Fruit fly (Drosophila melanogaster) whole organism, embryonic: Measurements from ENCODE around the gene CG32391.

Source experiments
- Awh ChIP-seq: fragments of 200-800 bp; sonication (Bioruptor generic); IDR thresholded peaks from 2 replicates; pipeline ENCODE4, ENCODE4 v1.3.6; 2022; ENCODE audit warnings: missing biosample characterization, missing genetic modification characterization
- Bgb ChIP-seq: fragments of 200-800 bp; sonication (Bioruptor generic); IDR thresholded peaks from 2 replicates; pipeline ENCODE4 v1.3.6; 2022; ENCODE audit warnings: missing biosample characterization, missing genetic modification characterization; ENCODE audit not compliant: partially characterized antibody
- CG10431 ChIP-seq: fragments of 200-800 bp; sonication (Bioruptor generic); optimal IDR thresholded peaks from 3 replicates; lab custom pipeline; 2018; ENCODE audit warnings: missing biosample characterization, mild to moderate bottlenecking, missing genetic modification characterization
- CG11696 ChIP-seq: fragments of 200-800 bp; sonication (Bioruptor generic); IDR thresholded peaks from 2 replicates; pipeline ENCODE4 v1.3.6; 2022; ENCODE audit warnings: missing biosample characterization, missing genetic modification characterization
- CG12155 ChIP-seq: fragments of 200-800 bp; sonication (Bioruptor generic); optimal IDR thresholded peaks from 3 replicates; lab custom pipeline; 2016; ENCODE audit warnings: missing biosample characterization, missing genetic modification characterization
- CG12236 ChIP-seq: fragments of 200-800 bp; sonication (Bioruptor generic); optimal IDR thresholded peaks from 2 replicates; lab custom pipeline; 2016; ENCODE audit warnings: missing biosample characterization, missing genetic modification characterization
- CG12659 ChIP-seq: fragments of 200-800 bp; sonication (Bioruptor generic); optimal IDR thresholded peaks from 3 replicates; lab custom pipeline; 2017; ENCODE audit warnings: mild to moderate bottlenecking, missing biosample characterization, missing genetic modification reagents, missing genetic modification characterization
- CG12769 ChIP-seq: fragments of 200-800 bp; sonication (Bioruptor generic); optimal IDR thresholded peaks from 2 replicates; lab custom pipeline; 2019; ENCODE audit warnings: missing biosample characterization, mild to moderate bottlenecking, missing genetic modification characterization, moderate library complexity
- CG14050 ChIP-seq: fragments of 200-800 bp; sonication (Bioruptor generic); IDR thresholded peaks from 3 replicates; pipeline ENCODE4 v1.3.6; 2022; ENCODE audit warnings: missing biosample characterization, missing genetic modification characterization
- CG1603 ChIP-seq: fragments of 200-800 bp; sonication (Bioruptor generic); optimal IDR thresholded peaks from 2 replicates; lab custom pipeline; 2019; ENCODE audit warnings: missing biosample characterization, mild to moderate bottlenecking, missing genetic modification characterization, moderate library complexity
- CG1832 ChIP-seq: fragments of 200-800 bp; sonication (Bioruptor generic); optimal IDR thresholded peaks from 2 replicates; lab custom pipeline; 2017; ENCODE audit warnings: missing biosample characterization, mild to moderate bottlenecking, missing genetic modification characterization, inconsistent platforms
- CG18599 ChIP-seq: fragments of 200-800 bp; sonication (Bioruptor generic); optimal IDR thresholded peaks from 3 replicates; lab custom pipeline; 2017; ENCODE audit warnings: missing biosample characterization, missing genetic modification characterization, mild to moderate bottlenecking, moderate library complexity, missing genetic modification reagents
- CG2889 ChIP-seq: fragments of 200-800 bp; sonication (Bioruptor generic); IDR thresholded peaks from 3 replicates; pipeline ENCODE4 v1.3.6; 2022; ENCODE audit warnings: missing biosample characterization, missing genetic modification characterization
- CG31388 ChIP-seq: fragments of 200-800 bp; sonication (Bioruptor generic); optimal IDR thresholded peaks from 2 replicates; lab custom pipeline; 2016; ENCODE audit warnings: missing biosample characterization, missing genetic modification characterization
- CG3995 ChIP-seq: fragments of 200-800 bp; sonication (Bioruptor generic); optimal IDR thresholded peaks from 3 replicates; lab custom pipeline; 2016; ENCODE audit warnings: missing biosample characterization, missing genetic modification characterization
- CG42726 ChIP-seq: fragments of 200-800 bp; sonication (Bioruptor generic); IDR thresholded peaks from 2 replicates; pipeline ENCODE4 v1.3.6; 2022; ENCODE audit warnings: missing biosample characterization, missing genetic modification characterization; ENCODE audit not compliant: partially characterized antibody
- CG6689 ChIP-seq: fragments of 200-800 bp; sonication (Bioruptor generic); IDR thresholded peaks from 2 replicates; pipeline ENCODE4 v1.3.6; 2022; ENCODE audit warnings: missing biosample characterization, missing genetic modification characterization
- CG7372 ChIP-seq: fragments of 200-800 bp; sonication (Bioruptor generic); IDR thresholded peaks from 2 replicates; pipeline ENCODE4 v1.3.6; 2022; ENCODE audit warnings: missing biosample characterization, missing genetic modification characterization
- CG8290 ChIP-seq, 3 experiments: fragments of 200-800 bp; sonication (Bioruptor generic); optimal IDR thresholded peaks; 2 replicates each; lab custom pipeline; 2016 to 2019; ENCODE audit warnings: missing biosample characterization in 3 of 3, missing genetic modification characterization in 3 of 3, mild to moderate bottlenecking in 2 of 3, moderate library complexity in 1 of 3
- CG9932 ChIP-seq: fragments of 200-800 bp; sonication (Bioruptor generic); IDR thresholded peaks from 2 replicates; pipeline ENCODE4 v1.3.6; 2022; ENCODE audit warnings: missing biosample characterization, missing genetic modification characterization
- Chrac-16 ChIP-seq: fragments of 200-800 bp; sonication (Bioruptor generic); optimal IDR thresholded peaks from 3 replicates; lab custom pipeline; 2016; ENCODE audit warnings: missing biosample characterization, missing genetic modification characterization
- CkIIα-i1 ChIP-seq: fragments of 200-800 bp; sonication (Bioruptor generic); IDR thresholded peaks from 2 replicates; pipeline ENCODE4 v1.3.6; 2022; ENCODE audit warnings: missing biosample characterization, missing genetic modification characterization
- Hr3 ChIP-seq: fragments of 200-800 bp; sonication (Bioruptor generic); optimal IDR thresholded peaks from 3 replicates; lab custom pipeline; 2016; ENCODE audit warnings: missing biosample characterization, missing genetic modification characterization
- Hr39 ChIP-seq: fragments of >200 bp; optimal IDR thresholded peaks from 2 replicates; lab custom pipeline; 2017
- Hsf ChIP-seq: fragments of 200-800 bp; sonication (Bioruptor generic); optimal IDR thresholded peaks from 3 replicates; lab custom pipeline; 2016; ENCODE audit warnings: missing biosample characterization, missing genetic modification characterization
- MBD-R2 ChIP-seq: fragments of 200-800 bp; sonication (Bioruptor generic); IDR thresholded peaks from 2 replicates; pipeline ENCODE4 v1.3.6; 2022; ENCODE audit warnings: missing biosample characterization, missing genetic modification characterization
- Meics ChIP-seq: fragments of 200-800 bp; sonication (Bioruptor generic); optimal IDR thresholded peaks from 2 replicates; lab custom pipeline; 2017; ENCODE audit warnings: missing biosample characterization, mild to moderate bottlenecking, missing genetic modification characterization
- Ravus ChIP-seq: fragments of 200-800 bp; sonication (Bioruptor generic); IDR thresholded peaks from 2 replicates; pipeline ENCODE4 v1.3.6; 2022; ENCODE audit warnings: missing biosample characterization, missing genetic modification characterization
- Rx ChIP-seq: fragments of 200-800 bp; sonication (Bioruptor generic); IDR thresholded peaks from 2 replicates; pipeline ENCODE4 v1.3.6; 2022; ENCODE audit warnings: missing biosample characterization, missing genetic modification characterization
- Sry-β ChIP-seq: fragments of 200-800 bp; sonication (Bioruptor generic); optimal IDR thresholded peaks from 2 replicates; lab custom pipeline; 2018; ENCODE audit warnings: missing biosample characterization, mild to moderate bottlenecking, missing genetic modification characterization, moderate library complexity
- Ssrp ChIP-seq: fragments of 200-800 bp; sonication (Bioruptor generic); optimal IDR thresholded peaks from 2 replicates; lab custom pipeline; 2018; ENCODE audit warnings: missing biosample characterization, mild to moderate bottlenecking, missing genetic modification characterization, moderate library complexity
- YL-1 ChIP-seq: fragments of 200-800 bp; sonication (Bioruptor generic); optimal IDR thresholded peaks from 3 replicates; lab custom pipeline; 2017; ENCODE audit warnings: missing biosample characterization, mild to moderate bottlenecking, missing genetic modification characterization
- ato ChIP-seq: fragments of 200-800 bp; sonication (Bioruptor generic); IDR thresholded peaks from 2 replicates; pipeline ENCODE4 v1.3.6; 2022; ENCODE audit warnings: missing biosample characterization, missing genetic modification characterization; ENCODE audit not compliant: partially characterized antibody
- az2 ChIP-seq: fragments of 200-800 bp; sonication (Bioruptor generic); optimal IDR thresholded peaks from 3 replicates; lab custom pipeline; 2016; ENCODE audit warnings: missing biosample characterization, missing genetic modification characterization
- bbx ChIP-seq: fragments of 200-800 bp; sonication (Bioruptor generic); IDR thresholded peaks from 2 replicates; pipeline ENCODE4 v1.3.6; 2022; ENCODE audit warnings: missing biosample characterization, missing genetic modification characterization; ENCODE audit not compliant: partially characterized antibody
- chinmo ChIP-seq: fragments of 200-800 bp; sonication (Bioruptor generic); IDR thresholded peaks from 4 replicates; pipeline ENCODE4 v1.3.6; 2022; ENCODE audit warnings: missing biosample characterization, missing genetic modification characterization; ENCODE audit not compliant: partially characterized antibody
- crp ChIP-seq, 2 experiments: fragments of 200-800 bp; sonication (Bioruptor generic); optimal IDR thresholded peaks; 2 replicates in 1 of 2; 3 replicates in 1 of 2; lab custom pipeline; 2017; ENCODE audit warnings: missing biosample characterization in 2 of 2, missing genetic modification characterization in 2 of 2, mild to moderate bottlenecking in 1 of 2, moderate library complexity in 1 of 2
- dysf ChIP-seq: fragments of 200-800 bp; sonication (Bioruptor generic); IDR thresholded peaks from 3 replicates; pipeline ENCODE4 v1.3.6; 2022; ENCODE audit warnings: missing biosample characterization, missing genetic modification characterization
- fru ChIP-seq: fragments of >200 bp; optimal IDR thresholded peaks from 2 replicates; lab custom pipeline; 2017
- gcm ChIP-seq: fragments of 200-800 bp; sonication (Bioruptor generic); optimal IDR thresholded peaks from 2 replicates; lab custom pipeline; 2019; ENCODE audit warnings: missing biosample characterization, mild to moderate bottlenecking, missing genetic modification characterization, moderate library complexity
- gcm2 ChIP-seq: fragments of 200-800 bp; sonication (Bioruptor generic); optimal IDR thresholded peaks from 2 replicates; lab custom pipeline; 2016; ENCODE audit warnings: missing biosample characterization, missing genetic modification characterization
- her ChIP-seq: fragments of 200-800 bp; sonication (Bioruptor generic); optimal IDR thresholded peaks from 2 replicates; lab custom pipeline; 2016; ENCODE audit warnings: missing biosample characterization, missing genetic modification characterization
- mirr ChIP-seq: fragments of 200-800 bp; sonication (Bioruptor generic); optimal IDR thresholded peaks from 3 replicates; lab custom pipeline; 2018; ENCODE audit warnings: missing biosample characterization, mild to moderate bottlenecking, missing genetic modification characterization
- nom ChIP-seq: fragments of 200-800 bp; sonication (Bioruptor generic); optimal IDR thresholded peaks from 2 replicates; lab custom pipeline; 2017; ENCODE audit warnings: missing biosample characterization, missing genetic modification characterization, mild to moderate bottlenecking, moderate library complexity, missing genetic modification reagents
- pnt ChIP-seq: fragments of 200-800 bp; sonication (Bioruptor generic); optimal IDR thresholded peaks from 3 replicates; lab custom pipeline; 2016; ENCODE audit warnings: missing biosample characterization, missing genetic modification characterization
- ranshi ChIP-seq: fragments of 200-800 bp; sonication (Bioruptor generic); IDR thresholded peaks from 2 replicates; pipeline ENCODE4 v1.3.6; 2022; ENCODE audit warnings: missing biosample characterization, missing genetic modification characterization
- rib ChIP-seq: fragments of 200-800 bp; sonication (Bioruptor generic); IDR thresholded peaks from 2 replicates; pipeline ENCODE4 v1.3.6; 2022; ENCODE audit warnings: missing biosample characterization, missing genetic modification characterization
- sob ChIP-seq: fragments of 200-800 bp; sonication (Bioruptor generic); IDR thresholded peaks from 2 replicates; pipeline ENCODE4 v1.3.6; 2022; ENCODE audit warnings: missing biosample characterization, missing genetic modification characterization
- toy ChIP-seq: fragments of 200-800 bp; sonication (Bioruptor generic); IDR thresholded peaks from 2 replicates; pipeline ENCODE4 v1.3.6; 2022; ENCODE audit warnings: missing biosample characterization, missing genetic modification characterization
- vvl ChIP-seq: fragments of 200-800 bp; sonication (Bioruptor generic); IDR thresholded peaks from 2 replicates; pipeline ENCODE4 v1.3.6; 2022; ENCODE audit warnings: missing biosample characterization, missing genetic modification characterization
- zfh1 ChIP-seq: fragments of 200-800 bp; sonication (Bioruptor generic); IDR thresholded peaks from 3 replicates; pipeline ENCODE4 v1.3.6; 2022; ENCODE audit warnings: missing biosample characterization, missing genetic modification characterization

Gene CG32391

dm6 chr3L:7094548-7095072 lies 25.6 kb upstream of the CG32391 start, which contains the start of gene form3 (continued):
- TF ChIP-seq zfh1 (GFP tag; lab: Robert Waterston, UW): 0 out of 3 replicates have a peak, but pooled peaks have one; percentile 8
- no peak for TF ChIP-seq crp (GFP tag; optimal IDR thresholded peaks at IDR 0.05; lab: Kevin White, UChicago)
- TF ChIP-seq pnt (GFP tag; lab: Kevin White, UChicago): no peak
- TF ChIP-seq CG14050 (GFP tag; lab: Robert Waterston, UW): no peak
- TF ChIP-seq CG1603 (tag; lab: Kevin White, UChicago): no peak
- no peak for TF ChIP-seq mirr (GFP tag; lab: Kevin White, UChicago)
- 0 out of 3 replicates have a peak, but pooled peaks have one; percentile 33 for TF ChIP-seq dysf (GFP tag; lab: Robert Waterston, UW)
- peak; percentile 82 for TF ChIP-seq CG3995 (GFP tag; lab: Kevin White, UChicago)
- TF ChIP-seq Rx: no peak
- TF ChIP-seq CG9932 (GFP tag; lab: Robert Waterston, UW): peak; percentile 20; the same call in 1 of the 2 replicates
- no peak for TF ChIP-seq az2
- TF ChIP-seq CG7372: no peak
- TF ChIP-seq Meics: no peak
- no peak for TF ChIP-seq Hsf (GFP tag; lab: Kevin White, UChicago)
- no peak for TF ChIP-seq Chrac-16 (GFP tag; lab: Kevin White, UChicago)
- TF ChIP-seq CG12236 (GFP tag; lab: Kevin White, UChicago): no peak
- TF ChIP-seq chinmo (GFP tag; lab: Robert Waterston, UW): peak; percentile 39; the same call in 1 of the 4 replicates
- peak; percentile 12 for TF ChIP-seq nom (GFP tag; lab: Kevin White, UChicago)
- TF ChIP-seq CG12155 (GFP tag; lab: Kevin White, UChicago): no peak
- no peak for TF ChIP-seq MBD-R2 (GFP tag; lab: Robert Waterston, UW)
- no peak for TF ChIP-seq CG18599 (GFP tag; lab: Kevin White, UChicago)
- peak; percentile 63; the same call in 1 of the 2 replicates for TF ChIP-seq CG42726 (GFP tag; lab: Robert Waterston, UW)
- no peak for TF ChIP-seq Awh (GFP tag; lab: Robert Waterston, UW)
- TF ChIP-seq CG1832: no peak
- TF ChIP-seq CG12769: no peak
- no peak for TF ChIP-seq CG11696 (GFP tag; lab: Robert Waterston, UW)
- TF ChIP-seq her (GFP tag; lab: Kevin White, UChicago): no peak
- TF ChIP-seq bbx (GFP tag; lab: Robert Waterston, UW): 0 out of 2 replicates have a peak, but pooled peaks have one; percentile 52
- TF ChIP-seq ranshi (GFP tag; lab: Robert Waterston, UW): peak; percentile 21; the same call in 1 of the 2 replicates
- no peak for TF ChIP-seq CkIIα-i1
- TF ChIP-seq CG6689 (GFP tag; lab: Robert Waterston, UW): no peak
- no peak for TF ChIP-seq CG10431 (GFP tag; lab: Kevin White, UChicago)
- no peak for TF ChIP-seq gcm2 (GFP tag; lab: Kevin White, UChicago)
- peak; percentile 24; the same call in 1 of the 2 replicates for TF ChIP-seq sob
- no peak for TF ChIP-seq CG12659 (GFP tag; lab: Kevin White, UChicago)
- TF ChIP-seq fru (lab: Kevin White, UChicago): no peak
- no peak for TF ChIP-seq Ravus (GFP tag; lab: Robert Waterston, UW)
- no peak for TF ChIP-seq rib
- TF ChIP-seq CG31388 (GFP tag; lab: Kevin White, UChicago): no peak
- TF ChIP-seq toy (GFP tag; lab: Robert Waterston, UW): no peak
- no peak for TF ChIP-seq Hr3 (GFP tag; lab: Kevin White, UChicago)
- 0 out of 2 replicates have a peak, but pooled peaks have one; percentile 42 for TF ChIP-seq Bgb (GFP tag; lab: Robert Waterston, UW)
- TF ChIP-seq gcm (GFP tag; lab: Kevin White, UChicago): no peak
- no peak for TF ChIP-seq Sry-β
- TF ChIP-seq CG2889: no peak
- no peak for TF ChIP-seq CG8290 (GFP tag; optimal IDR thresholded peaks at IDR 0.05; lab: Kevin White, UChicago)
- peak in 1 of 2 experiments; percentile 39 for TF ChIP-seq CG8290 (tag; optimal IDR thresholded peaks at IDR 0.05; lab: Kevin White, UChicago)
- TF ChIP-seq ato: no peak
- TF ChIP-seq YL-1 (GFP tag; lab: Kevin White, UChicago): no peak
- no peak for TF ChIP-seq Hr39 (lab: Kevin White, UChicago)
- TF ChIP-seq vvl (GFP tag; lab: Robert Waterston, UW): peak; percentile 47
- no peak for TF ChIP-seq Ssrp
